Worm (Caenorhabditis elegans) whole organism, early embryonic: ENCODE results near the gene vkmt-1.

Experiments
- B0310.2 ChIP-seq: sonication (generic microtip); optimal IDR thresholded peaks from 2 replicates; lab custom pipeline; 2016; ENCODE audit warnings: mild to moderate bottlenecking, missing genetic modification characterization, missing compliant biosample characterization
- F13C5.2 ChIP-seq: sonication (generic microtip); optimal IDR thresholded peaks from 2 replicates; lab custom pipeline; 2017; ENCODE audit warnings: mild to moderate bottlenecking, missing genetic modification characterization, inconsistent platforms, missing compliant biosample characterization
- aly-1 ChIP-seq: sonication (generic microtip); optimal IDR thresholded peaks from 2 replicates; lab custom pipeline; 2016; ENCODE audit warnings: missing genetic modification characterization, missing compliant biosample characterization
- ama-1 ChIP-seq: fragments of 150-350 bp; optimal IDR thresholded peaks from 2 replicates; lab custom pipeline; 2014
- ceh-13 ChIP-seq: fragments of 200-800 bp; sonication (Bioruptor generic); optimal IDR thresholded peaks from 2 replicates; lab custom pipeline; 2018; ENCODE audit warnings: mild to moderate bottlenecking, missing genetic modification characterization, missing compliant biosample characterization
- ceh-36 ChIP-seq: sonication (generic microtip); optimal IDR thresholded peaks from 2 replicates; lab custom pipeline; 2016; ENCODE audit warnings: missing genetic modification characterization, inconsistent platforms, missing compliant biosample characterization
- ets-7 ChIP-seq: sonication (generic microtip); optimal IDR thresholded peaks from 2 replicates; lab custom pipeline; 2016; ENCODE audit warnings: missing genotype, missing genetic modification characterization, missing compliant biosample characterization
- flt-1 ChIP-seq: fragments of 200-800 bp; sonication (Bioruptor generic); IDR thresholded peaks from 2 replicates; pipeline ENCODE4 v1.3.6; 2022; ENCODE audit warnings: missing genetic modification characterization, missing compliant biosample characterization
- hmbx-1 ChIP-seq: sonication (generic microtip); optimal IDR thresholded peaks from 2 replicates; lab custom pipeline; 2016; ENCODE audit warnings: mild to moderate bottlenecking, missing genetic modification characterization, missing compliant biosample characterization
- hmg-4 ChIP-seq: fragments of 200-800 bp; sonication (Bioruptor generic); optimal IDR thresholded peaks from 2 replicates; lab custom pipeline; 2018; ENCODE audit warnings: mild to moderate bottlenecking, missing genetic modification characterization, missing compliant biosample characterization
- hnd-1 ChIP-seq: sonication (generic microtip); optimal IDR thresholded peaks from 2 replicates; lab custom pipeline; 2016; ENCODE audit warnings: missing genetic modification characterization, missing compliant biosample characterization
- pes-1 ChIP-seq: fragments of 200-800 bp; sonication (Bioruptor generic); IDR thresholded peaks from 2 replicates; pipeline ENCODE4 v1.3.6; 2022; ENCODE audit warnings: missing genetic modification reagents, missing genetic modification characterization, missing compliant biosample characterization
- scrt-1 ChIP-seq: fragments of 200-800 bp; sonication (Bioruptor generic); IDR thresholded peaks from 2 replicates; pipeline ENCODE4 v1.3.6; 2022; ENCODE audit warnings: missing genetic modification characterization, missing compliant biosample characterization
- sea-1 ChIP-seq: fragments of 200-800 bp; sonication (Bioruptor generic); conservative IDR thresholded peaks from 2 replicates; pipeline ENCODE4 v1.3.6; 2022; ENCODE audit warnings: missing genetic modification characterization, missing compliant biosample characterization
- tbx-11 ChIP-seq: fragments of 200-800 bp; sonication (Bioruptor generic); IDR thresholded peaks from 2 replicates; pipeline ENCODE4 v1.3.6; 2022; ENCODE audit warnings: missing genetic modification characterization, missing compliant biosample characterization
- tbx-37 ChIP-seq: fragments of 200-800 bp; sonication (Bioruptor generic); conservative IDR thresholded peaks from 2 replicates; pipeline ENCODE4 v1.3.6; 2022; ENCODE audit warnings: missing genetic modification reagents, missing genetic modification characterization, missing compliant biosample characterization
- tra-4 ChIP-seq: sonication (generic microtip); optimal IDR thresholded peaks from 2 replicates; lab custom pipeline; 2017; ENCODE audit warnings: missing genetic modification characterization, missing compliant biosample characterization

vkmt-1 gene

DNA sequence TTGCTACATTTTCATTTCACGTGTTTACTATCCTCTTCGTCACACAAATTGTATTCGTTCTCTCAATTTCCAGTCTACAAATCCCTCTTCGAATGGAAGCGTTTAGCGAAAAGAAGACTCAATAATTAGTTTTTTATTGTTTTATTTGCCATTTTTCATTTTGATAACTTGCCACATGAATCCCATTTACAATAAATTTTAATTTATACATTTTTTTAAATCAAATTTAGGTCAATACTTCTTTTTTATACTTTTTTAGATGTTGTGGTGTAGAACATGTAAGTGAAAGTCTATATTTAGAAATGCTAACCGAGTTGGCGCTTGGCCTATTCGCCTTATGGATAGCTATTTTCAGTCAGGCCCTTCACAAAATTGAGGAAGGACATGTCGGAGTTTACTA, 9.1 kb downstream of the vkmt-1 start, which contains the start of gene erl-1:
TSS of gene erl-1 (plus strand) at position 301 of the 400 bp plus-strand sequence.
- TF ChIP-seq sea-1 (GFP tag; lab: Robert Waterston, UW): no peak
- no peak for TF ChIP-seq hmg-4 (GFP tag; lab: Kevin White, UChicago)
- TF ChIP-seq hmbx-1 (tag; lab: Kevin White, UChicago): no peak
- no peak for TF ChIP-seq F13C5.2 (tag; lab: Kevin White, UChicago)
- TF ChIP-seq ceh-36: no peak
- TF ChIP-seq scrt-1: no peak
- TF ChIP-seq tra-4: no peak
- no peak for TF ChIP-seq ama-1 (lab: Kevin White, UChicago)
- TF ChIP-seq hnd-1 (tag; lab: Kevin White, UChicago): no peak
- TF ChIP-seq flt-1: no peak
- no peak for TF ChIP-seq ets-7 (tag; lab: Kevin White, UChicago)
- no peak for TF ChIP-seq tbx-37 (GFP tag; lab: Robert Waterston, UW)
- TF ChIP-seq B0310.2: no peak

DNA sequence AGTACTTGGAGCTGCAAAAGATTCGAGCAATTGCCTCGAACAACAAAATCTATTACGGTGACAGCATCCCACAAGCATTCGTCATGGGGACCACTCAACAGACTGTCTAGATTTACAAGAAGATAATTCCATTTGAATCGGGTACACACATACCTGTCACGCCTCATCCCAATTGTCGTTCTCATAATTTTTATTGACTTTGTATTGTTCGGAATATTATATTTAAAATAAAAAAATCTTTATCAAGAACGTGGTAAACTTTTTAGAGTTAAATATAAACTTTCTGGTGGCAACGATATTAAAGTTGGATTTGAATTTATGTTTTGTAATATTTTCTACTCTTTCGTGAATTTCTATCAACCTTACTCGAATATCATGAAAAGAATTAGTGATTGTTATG, 10.6 kb downstream of the vkmt-1 start, which contains the start of gene C42C1.9:
TSS of gene C42C1.9 (plus strand) at position 301 of the 400 bp plus-strand sequence.
- TF ChIP-seq pes-1 (GFP tag; lab: Robert Waterston, UW) (no peak), hmbx-1 (tag; lab: Kevin White, UChicago) (no peak), ceh-13 (no peak), flt-1 (no peak), tra-4 (no peak), hnd-1 (tag; lab: Kevin White, UChicago) (no peak), ets-7 (tag; lab: Kevin White, UChicago) (no peak), F13C5.2 (tag; lab: Kevin White, UChicago) (no peak), aly-1 (tag; lab: Kevin White, UChicago) (no peak)

DNA sequence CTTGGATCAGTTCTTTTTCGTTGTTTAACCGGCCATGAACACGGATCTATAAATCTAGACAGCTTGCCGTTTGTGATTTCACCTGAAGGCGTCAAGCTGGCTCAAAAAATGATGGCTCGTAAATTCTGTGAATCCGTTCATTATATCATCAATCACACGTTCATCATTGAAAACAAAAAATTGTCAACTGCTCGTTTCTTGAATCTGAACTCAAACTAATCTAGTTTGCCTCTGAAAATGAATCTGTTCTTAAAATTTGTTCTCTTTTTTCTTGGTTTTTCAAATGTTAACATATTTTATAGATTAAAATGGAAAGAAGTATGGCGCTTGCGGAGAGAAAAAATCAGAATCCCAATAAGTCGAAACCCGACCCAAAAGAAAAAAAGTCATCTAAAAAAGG, 12.2 kb downstream of the vkmt-1 start, which contains the start of gene C42C1.8:
TSS of gene C42C1.8 (plus strand) at position 301 of the 400 bp plus-strand sequence.
- TF ChIP-seq ceh-13 (no peak), ama-1 (lab: Kevin White, UChicago) (no peak), F13C5.2 (tag; lab: Kevin White, UChicago) (no peak), flt-1 (no peak), ets-7 (tag; lab: Kevin White, UChicago) (no peak), ceh-36 (no peak), hmbx-1 (tag; lab: Kevin White, UChicago) (no peak), aly-1 (tag; lab: Kevin White, UChicago) (no peak)

DNA sequence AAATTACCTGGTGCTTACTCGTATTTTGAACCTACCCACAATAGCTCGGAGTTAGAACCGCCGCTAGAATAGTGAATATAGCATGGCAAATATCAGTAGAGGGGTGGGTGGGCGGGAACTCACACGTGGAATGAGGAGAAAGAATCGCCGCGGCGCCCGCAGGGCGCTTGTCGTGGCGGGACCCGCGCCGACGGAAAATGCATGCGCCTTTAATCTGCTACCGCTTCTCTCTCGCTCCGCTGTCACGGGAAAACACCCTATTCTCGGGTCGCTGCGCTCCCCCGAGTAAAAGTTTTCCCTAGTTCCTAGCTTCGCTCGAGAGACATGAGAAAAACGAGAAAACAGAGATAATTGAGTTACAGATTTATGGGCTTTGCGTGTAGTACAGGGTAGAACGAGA, 16.2 kb downstream of the vkmt-1 start:
- 0 out of 2 replicates have a peak, but pooled peaks have one; percentile 19 for TF ChIP-seq pes-1 (GFP tag; lab: Robert Waterston, UW)

DNA sequence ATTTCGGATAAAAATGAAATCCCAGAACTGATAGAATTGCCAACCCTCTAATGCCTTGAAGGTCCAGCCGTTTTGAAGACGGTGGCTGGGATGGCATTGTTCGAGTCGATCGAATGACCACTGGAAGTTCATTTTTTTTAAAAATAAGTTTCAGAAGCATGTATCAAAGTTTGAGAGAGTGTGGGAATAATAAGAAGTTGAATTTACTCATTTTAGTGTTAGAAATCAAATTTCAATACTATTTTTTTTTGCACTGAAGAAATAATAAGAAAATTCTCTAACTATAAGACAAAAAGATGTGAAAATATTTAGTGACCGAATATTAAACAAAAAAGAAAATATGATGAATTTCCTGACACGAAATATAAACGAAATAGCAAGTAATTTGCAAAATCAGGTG, 22.6 kb downstream of the vkmt-1 start, which contains the start of gene oac-59:
TSS of gene oac-59 (minus strand) at position 101 of the 400 bp plus-strand sequence.
- TF ChIP-seq tra-4 (no peak), ceh-36 (no peak), B0310.2 (no peak), sea-1 (GFP tag; lab: Robert Waterston, UW) (no peak), hmg-4 (GFP tag; lab: Kevin White, UChicago) (no peak)

DNA sequence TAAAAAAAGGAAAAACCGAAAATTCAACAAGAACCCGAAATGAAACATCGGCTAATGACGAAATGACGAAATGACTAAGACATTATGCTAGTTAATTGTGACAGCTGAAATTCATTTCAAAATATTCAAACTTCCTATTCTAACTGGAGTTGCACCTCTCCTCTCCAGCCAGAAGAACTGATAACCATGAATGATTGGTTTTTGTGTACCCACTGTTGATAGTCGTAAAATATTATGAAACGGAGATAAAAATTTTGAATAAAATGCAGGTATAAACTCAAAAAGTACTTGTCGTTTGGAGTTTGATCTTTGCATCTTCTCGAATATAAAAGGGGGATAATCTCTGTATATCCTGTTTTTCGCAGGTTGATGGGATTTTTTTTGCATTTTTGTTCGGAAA, 24.4 kb downstream of the vkmt-1 start:
- TF ChIP-seq ceh-36 (no peak), scrt-1 (no peak), ama-1 (lab: Kevin White, UChicago) (no peak), hnd-1 (tag; lab: Kevin White, UChicago) (no peak), pes-1 (GFP tag; lab: Robert Waterston, UW) (no peak), aly-1 (tag; lab: Kevin White, UChicago) (no peak), tbx-37 (GFP tag; lab: Robert Waterston, UW) (no peak), tbx-11 (GFP tag; lab: Robert Waterston, UW) (no peak), hmbx-1 (tag; lab: Kevin White, UChicago) (no peak), hmg-4 (GFP tag; lab: Kevin White, UChicago) (no peak), F13C5.2 (tag; lab: Kevin White, UChicago) (no peak), ets-7 (tag; lab: Kevin White, UChicago) (no peak)

DNA sequence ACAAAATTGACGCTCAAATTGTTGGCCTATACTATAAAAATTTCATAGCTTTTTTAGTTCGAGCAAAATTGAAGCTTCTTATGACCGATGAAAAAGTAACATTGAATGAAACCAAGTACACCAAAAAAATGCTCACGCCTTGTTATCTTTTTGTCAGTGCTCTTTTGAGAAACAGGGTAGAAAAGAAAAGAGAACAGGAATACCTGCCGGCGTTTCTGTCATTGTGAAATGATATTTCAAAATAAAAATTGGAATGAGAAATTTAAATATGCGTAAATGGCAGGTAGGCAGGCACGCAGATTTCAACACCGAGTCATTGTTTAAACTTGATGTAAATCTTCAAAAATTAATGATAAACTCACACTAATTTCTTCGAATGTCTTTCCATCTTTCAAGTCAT, 26.2 kb downstream of the vkmt-1 start:
- no peak for TF ChIP-seq sea-1 (GFP tag; lab: Robert Waterston, UW)
- no peak for TF ChIP-seq hmg-4 (GFP tag; lab: Kevin White, UChicago)
- no peak for TF ChIP-seq ceh-36
- no peak for TF ChIP-seq flt-1
- no peak for TF ChIP-seq tbx-11 (GFP tag; lab: Robert Waterston, UW)
- TF ChIP-seq hnd-1 (tag; lab: Kevin White, UChicago): no peak
- TF ChIP-seq ceh-13: no peak
- no peak for TF ChIP-seq hmbx-1 (tag; lab: Kevin White, UChicago)

DNA sequence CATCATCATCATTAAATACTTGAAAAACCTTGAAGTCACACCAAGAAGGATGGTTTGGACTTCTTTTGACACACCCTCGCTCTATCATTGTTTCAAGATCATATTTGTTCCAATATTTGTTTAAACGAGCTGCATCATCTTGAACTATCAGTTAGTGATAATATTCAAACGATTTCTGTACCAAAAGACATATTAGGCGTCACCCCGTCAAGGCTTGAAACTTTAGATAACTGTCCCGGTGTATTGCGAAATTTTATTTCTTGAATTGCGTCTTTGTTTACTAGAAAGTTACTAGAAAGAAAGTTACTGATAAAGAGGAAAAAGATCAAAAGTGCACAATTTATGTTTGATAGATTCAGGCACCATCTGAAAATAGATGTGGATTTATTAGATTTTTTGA, 27.4 kb downstream of the vkmt-1 start:
- no peak for TF ChIP-seq hmg-4 (GFP tag; lab: Kevin White, UChicago)
- no peak for TF ChIP-seq ets-7 (tag; lab: Kevin White, UChicago)
- no peak for TF ChIP-seq tbx-37 (GFP tag; lab: Robert Waterston, UW)
- no peak for TF ChIP-seq F13C5.2 (tag; lab: Kevin White, UChicago)
- TF ChIP-seq flt-1: no peak
- no peak for TF ChIP-seq tra-4
- no peak for TF ChIP-seq B0310.2
- TF ChIP-seq ceh-13: no peak
- TF ChIP-seq sea-1 (GFP tag; lab: Robert Waterston, UW): no peak
- no peak for TF ChIP-seq hmbx-1 (tag; lab: Kevin White, UChicago)
- TF ChIP-seq hnd-1 (tag; lab: Kevin White, UChicago): no peak
- TF ChIP-seq tbx-11 (GFP tag; lab: Robert Waterston, UW): no peak
- no peak for TF ChIP-seq ceh-36
